Fruit fly (Drosophila melanogaster) whole organism, embryonic: ENCODE measurements around the gene Tmhs.

Experiments used
- Adf1 ChIP-seq: fragments of 200-800 bp; sonication (Bioruptor generic); IDR thresholded peaks from 2 replicates; pipeline ENCODE4 v1.3.6; 2022; ENCODE audit warnings: missing biosample characterization, missing genetic modification characterization
- Antp ChIP-seq: fragments of 200-800 bp; sonication (Bioruptor generic); optimal IDR thresholded peaks from 3 replicates; lab custom pipeline; 2016; ENCODE audit warnings: missing biosample characterization, missing genetic modification characterization
- Bgb ChIP-seq: fragments of 200-800 bp; sonication (Bioruptor generic); IDR thresholded peaks from 2 replicates; pipeline ENCODE4 v1.3.6; 2022; ENCODE audit warnings: missing biosample characterization, missing genetic modification characterization; ENCODE audit not compliant: partially characterized antibody
- CG11085 ChIP-seq: fragments of 200-800 bp; sonication (Bioruptor generic); IDR thresholded peaks from 2 replicates; pipeline ENCODE4 v1.3.6; 2022; ENCODE audit warnings: missing biosample characterization, missing genetic modification characterization
- CG11695 ChIP-seq: fragments of 200-800 bp; sonication (Bioruptor generic); IDR thresholded peaks from 3 replicates; pipeline ENCODE4 v1.3.6; 2022; ENCODE audit warnings: missing biosample characterization, missing genetic modification characterization
- CG11696 ChIP-seq: fragments of 200-800 bp; sonication (Bioruptor generic); IDR thresholded peaks from 2 replicates; pipeline ENCODE4 v1.3.6; 2022; ENCODE audit warnings: missing biosample characterization, missing genetic modification characterization
- CG12299 ChIP-seq: fragments of 200-800 bp; sonication (Bioruptor generic); optimal IDR thresholded peaks from 2 replicates; lab custom pipeline; 2018; ENCODE audit warnings: missing biosample characterization, mild to moderate bottlenecking, missing genetic modification characterization
- CG17612 ChIP-seq: fragments of 200-800 bp; sonication (Bioruptor generic); IDR thresholded peaks from 2 replicates; pipeline ENCODE4 v1.3.6; 2022; ENCODE audit warnings: missing biosample characterization, missing genetic modification characterization
- CG2202 ChIP-seq: fragments of 200-800 bp; sonication (Bioruptor generic); optimal IDR thresholded peaks from 2 replicates; lab custom pipeline; 2018; ENCODE audit warnings: missing biosample characterization, mild to moderate bottlenecking, missing genetic modification characterization
- CG3407 ChIP-seq: fragments of 200-800 bp; sonication (Bioruptor generic); optimal IDR thresholded peaks from 2 replicates; lab custom pipeline; 2018; ENCODE audit warnings: missing biosample characterization, mild to moderate bottlenecking, missing genetic modification characterization
- CG43689 ChIP-seq: fragments of 200-800 bp; sonication (Bioruptor generic); IDR thresholded peaks from 2 replicates; pipeline ENCODE4 v1.3.6; 2022; ENCODE audit warnings: missing biosample characterization, missing genetic modification characterization
- CG7357 ChIP-seq: fragments of 200-800 bp; sonication (Bioruptor generic); IDR thresholded peaks from 3 replicates; pipeline ENCODE4 v1.3.6; 2022; ENCODE audit warnings: missing biosample characterization, missing genetic modification characterization
- CG8765 ChIP-seq: fragments of 200-800 bp; sonication (Bioruptor generic); IDR thresholded peaks from 2 replicates; pipeline ENCODE4 v1.3.6; 2022; ENCODE audit warnings: missing biosample characterization, missing genetic modification characterization
- CG8944 ChIP-seq: fragments of 200-800 bp; sonication (Bioruptor generic); optimal IDR thresholded peaks from 3 replicates; lab custom pipeline; 2016; ENCODE audit warnings: missing biosample characterization, missing genetic modification characterization
- CHES-1-like ChIP-seq: fragments of 200-800 bp; sonication (Bioruptor generic); optimal IDR thresholded peaks from 2 replicates; lab custom pipeline; 2016; ENCODE audit warnings: missing biosample characterization, missing genetic modification characterization
- Dip2 ChIP-seq: fragments of 200-800 bp; sonication (Bioruptor generic); IDR thresholded peaks from 2 replicates; pipeline ENCODE4 v1.3.6; 2022; ENCODE audit warnings: missing biosample characterization, missing genetic modification characterization
- HmgD ChIP-seq: fragments of 200-800 bp; sonication (Bioruptor generic); optimal IDR thresholded peaks from 3 replicates; lab custom pipeline; 2016; ENCODE audit warnings: missing biosample characterization, missing genetic modification characterization
- Hmx ChIP-seq: fragments of 200-800 bp; sonication (Bioruptor generic); optimal IDR thresholded peaks from 2 replicates; lab custom pipeline; 2016; ENCODE audit warnings: missing biosample characterization, missing genetic modification characterization
- Mad ChIP-seq: fragments of 200-800 bp; sonication (Bioruptor generic); optimal IDR thresholded peaks from 2 replicates; lab custom pipeline; 2016; ENCODE audit warnings: missing biosample characterization, missing genetic modification characterization
- Myb ChIP-seq: fragments of 200-800 bp; sonication (Bioruptor generic); optimal IDR thresholded peaks from 2 replicates; lab custom pipeline; 2016; ENCODE audit warnings: missing biosample characterization, missing genetic modification characterization
- Neu2 ChIP-seq: fragments of 200-800 bp; sonication (Bioruptor generic); optimal IDR thresholded peaks from 3 replicates; lab custom pipeline; 2016; ENCODE audit warnings: missing biosample characterization, missing genetic modification characterization, borderline replicate concordance
- Oli ChIP-seq: fragments of 200-800 bp; sonication (Bioruptor generic); optimal IDR thresholded peaks from 2 replicates; lab custom pipeline; 2018; ENCODE audit warnings: missing biosample characterization, mild to moderate bottlenecking, missing genetic modification characterization, moderate library complexity
- Six4 ChIP-seq: fragments of 200-800 bp; sonication (Bioruptor generic); optimal IDR thresholded peaks from 2 replicates; lab custom pipeline; 2016; ENCODE audit warnings: missing biosample characterization, missing genetic modification characterization
- Ssrp ChIP-seq: fragments of 200-800 bp; sonication (Bioruptor generic); optimal IDR thresholded peaks from 2 replicates; lab custom pipeline; 2018; ENCODE audit warnings: missing biosample characterization, mild to moderate bottlenecking, missing genetic modification characterization, moderate library complexity
- Tbp ChIP-seq: fragments of >200 bp; optimal IDR thresholded peaks from 2 replicates; lab custom pipeline; 2018; ENCODE audit warnings: missing biosample characterization, missing genetic modification characterization
- ac ChIP-seq: fragments of 200-800 bp; sonication (Bioruptor generic); optimal IDR thresholded peaks from 3 replicates; lab custom pipeline; 2017; ENCODE audit warnings: missing biosample characterization, mild to moderate bottlenecking, missing genetic modification characterization
- al ChIP-seq: fragments of 200-800 bp; sonication (Bioruptor generic); IDR thresholded peaks from 2 replicates; pipeline ENCODE4 v1.3.6; 2022; ENCODE audit warnings: missing biosample characterization, missing genetic modification characterization
- chn ChIP-seq: fragments of 200-800 bp; sonication (Bioruptor generic); optimal IDR thresholded peaks from 2 replicates; lab custom pipeline; 2016; ENCODE audit warnings: missing biosample characterization, missing genetic modification characterization
- crp ChIP-seq, 2 experiments: fragments of 200-800 bp; sonication (Bioruptor generic); optimal IDR thresholded peaks; 2 replicates in 1 of 2; 3 replicates in 1 of 2; lab custom pipeline; 2017; ENCODE audit warnings: missing biosample characterization in 2 of 2, missing genetic modification characterization in 2 of 2, mild to moderate bottlenecking in 1 of 2, moderate library complexity in 1 of 2
- cwo ChIP-seq: fragments of 200-800 bp; sonication (Bioruptor generic); optimal IDR thresholded peaks from 3 replicates; lab custom pipeline; 2017; ENCODE audit warnings: missing biosample characterization, missing genetic modification characterization, mild to moderate bottlenecking, moderate library complexity, missing genetic modification reagents
- dan ChIP-seq: fragments of 200-800 bp; sonication (Bioruptor generic); IDR thresholded peaks from 2 replicates; pipeline ENCODE4 v1.3.6; 2022; ENCODE audit warnings: missing biosample characterization, missing genetic modification characterization
- dmrt99B ChIP-seq: fragments of 200-800 bp; sonication (Bioruptor generic); optimal IDR thresholded peaks from 2 replicates; lab custom pipeline; 2018; ENCODE audit warnings: missing biosample characterization, mild to moderate bottlenecking, missing genetic modification characterization, moderate library complexity
- fd102C ChIP-seq: fragments of 200-800 bp; sonication (Bioruptor generic); optimal IDR thresholded peaks from 2 replicates; lab custom pipeline; 2018; ENCODE audit warnings: missing biosample characterization, mild to moderate bottlenecking, missing genetic modification characterization, moderate library complexity
- gce ChIP-seq: fragments of 200-800 bp; sonication (Bioruptor generic); IDR thresholded peaks from 3 replicates; pipeline ENCODE4 v1.3.6; 2022; ENCODE audit warnings: missing biosample characterization, missing genetic modification characterization
- grau ChIP-seq: fragments of 200-800 bp; optimal IDR thresholded peaks from 3 replicates; lab custom pipeline; 2019; ENCODE audit warnings: missing biosample characterization, mild to moderate bottlenecking, missing genetic modification characterization, moderate library complexity
- gt ChIP-seq: fragments of 200-800 bp; sonication (Bioruptor generic); IDR thresholded peaks from 2 replicates; pipeline ENCODE4 v1.3.6; 2022; ENCODE audit warnings: missing biosample characterization, missing genetic modification characterization
- her ChIP-seq: fragments of 200-800 bp; sonication (Bioruptor generic); optimal IDR thresholded peaks from 2 replicates; lab custom pipeline; 2016; ENCODE audit warnings: missing biosample characterization, missing genetic modification characterization
- insv ChIP-seq, 2 experiments: fragments of 200-800 bp; sonication (Bioruptor generic); optimal IDR thresholded peaks; 3 replicates each; lab custom pipeline; 2016 to 2018; ENCODE audit warnings: missing biosample characterization in 2 of 2, missing genetic modification characterization in 2 of 2
- jigr1 ChIP-seq: fragments of 200-800 bp; sonication (Bioruptor generic); IDR thresholded peaks from 3 replicates; pipeline ENCODE4 v1.3.6; 2022; ENCODE audit warnings: missing biosample characterization, missing genetic modification characterization
- jumu ChIP-seq: fragments of 200-800 bp; sonication (Bioruptor generic); optimal IDR thresholded peaks from 3 replicates; lab custom pipeline; 2016; ENCODE audit warnings: missing biosample characterization, missing genetic modification characterization
- nerfin-2 ChIP-seq: fragments of 200-800 bp; sonication (Bioruptor generic); IDR thresholded peaks from 2 replicates; pipeline ENCODE4 v1.3.6; 2022; ENCODE audit warnings: missing biosample characterization, missing genetic modification characterization; ENCODE audit not compliant: partially characterized antibody
- nom ChIP-seq: fragments of 200-800 bp; sonication (Bioruptor generic); optimal IDR thresholded peaks from 2 replicates; lab custom pipeline; 2017; ENCODE audit warnings: missing biosample characterization, missing genetic modification characterization, mild to moderate bottlenecking, moderate library complexity, missing genetic modification reagents
- odd ChIP-seq: fragments of 200-800 bp; sonication (Bioruptor generic); optimal IDR thresholded peaks from 2 replicates; lab custom pipeline; 2017; ENCODE audit warnings: missing biosample characterization, mild to moderate bottlenecking, missing genetic modification characterization
- pnt ChIP-seq: fragments of 200-800 bp; sonication (Bioruptor generic); optimal IDR thresholded peaks from 3 replicates; lab custom pipeline; 2016; ENCODE audit warnings: missing biosample characterization, missing genetic modification characterization
- run ChIP-seq: fragments of 200-800 bp; sonication (Bioruptor generic); optimal IDR thresholded peaks from 3 replicates; lab custom pipeline; 2018; ENCODE audit warnings: missing biosample characterization, mild to moderate bottlenecking, missing genetic modification characterization
- shn ChIP-seq: fragments of 200-800 bp; sonication (Bioruptor generic); optimal IDR thresholded peaks from 3 replicates; lab custom pipeline; 2016; ENCODE audit warnings: missing biosample characterization, missing genetic modification characterization
- sob ChIP-seq: fragments of 200-800 bp; sonication (Bioruptor generic); IDR thresholded peaks from 2 replicates; pipeline ENCODE4 v1.3.6; 2022; ENCODE audit warnings: missing biosample characterization, missing genetic modification characterization
- ssp ChIP-seq: fragments of 200-800 bp; sonication (Bioruptor generic); IDR thresholded peaks from 2 replicates; pipeline ENCODE4 v1.3.6; 2022; ENCODE audit warnings: missing biosample characterization, missing genetic modification characterization
- tna ChIP-seq: fragments of 200-800 bp; sonication (Bioruptor generic); IDR thresholded peaks from 2 replicates; pipeline ENCODE4 v1.3.6; 2022; ENCODE audit warnings: missing biosample characterization, missing genetic modification characterization; ENCODE audit not compliant: partially characterized antibody
- trem ChIP-seq: fragments of 200-800 bp; optimal IDR thresholded peaks from 3 replicates; lab custom pipeline; 2019; ENCODE audit warnings: missing biosample characterization, mild to moderate bottlenecking, missing genetic modification characterization, moderate library complexity
- zfh2 ChIP-seq: fragments of 200-800 bp; sonication (Bioruptor generic); optimal IDR thresholded peaks from 2 replicates; lab custom pipeline; 2016; ENCODE audit warnings: missing biosample characterization, missing genetic modification characterization

The Tmhs gene

dm6 chr3L:1886125-1886544, 678 bp downstream of the Tmhs start (continued):
- TF ChIP-seq CHES-1-like: peak; percentile 63
- TF ChIP-seq al: peak; percentile 32; the same call in 1 of the 2 replicates
- peak; percentile 91 for TF ChIP-seq fd102C
- TF ChIP-seq pnt (GFP tag; lab: Kevin White, UChicago): peak; percentile 89
- TF ChIP-seq CG11085 (GFP tag; lab: Robert Waterston, UW): no peak; the same call in 1 of the 2 replicates
- TF ChIP-seq nerfin-2 (GFP tag; lab: Robert Waterston, UW): no peak
- peak; percentile 65 for TF ChIP-seq Neu2 (GFP tag; lab: Kevin White, UChicago)
- peak; percentile 24 for TF ChIP-seq run (tag; lab: Kevin White, UChicago)
- TF ChIP-seq crp (GFP tag; optimal IDR thresholded peaks at IDR 0.05; lab: Kevin White, UChicago): peak in 1 of 2 experiments; percentile 28
- peak; percentile 55 for TF ChIP-seq odd (GFP tag; lab: Kevin White, UChicago)
- TF ChIP-seq cwo (GFP tag; lab: Kevin White, UChicago): peak; percentile 41
- TF ChIP-seq CG8765: peak; percentile 91
- TF ChIP-seq Adf1 (GFP tag; lab: Robert Waterston, UW): no peak
- peak; percentile 61 for TF ChIP-seq gt (GFP tag; lab: Robert Waterston, UW)
- TF ChIP-seq ssp: peak; percentile 63
- peak; percentile 47 for TF ChIP-seq Myb (GFP tag; lab: Kevin White, UChicago)
- peak; percentile 74 for TF ChIP-seq grau (tag; lab: Kevin White, UChicago)
- TF ChIP-seq CG3407: peak; percentile 77
- peak; percentile 67 for TF ChIP-seq Mad (GFP tag; lab: Kevin White, UChicago)
- TF ChIP-seq dan: peak; percentile 78
- TF ChIP-seq Hmx: no peak
- TF ChIP-seq gce (GFP tag; lab: Robert Waterston, UW): peak; percentile 75; the same call in 2 of the 3 replicates
- TF ChIP-seq Antp: peak; percentile 75
- peak; percentile 91 for TF ChIP-seq dmrt99B
- peak; percentile 94 for TF ChIP-seq nom (GFP tag; lab: Kevin White, UChicago)
- TF ChIP-seq CG2202 (tag; lab: Kevin White, UChicago): peak; percentile 71
- no peak for TF ChIP-seq Bgb
- peak; percentile 88 for TF ChIP-seq Oli (tag; lab: Kevin White, UChicago)
- TF ChIP-seq CG8944 (GFP tag; lab: Kevin White, UChicago): peak; percentile 74
- TF ChIP-seq CG11696 (GFP tag; lab: Robert Waterston, UW): peak; percentile 73
- peak; percentile 88 for TF ChIP-seq Ssrp
- peak; percentile 27 for TF ChIP-seq CG12299 (tag; lab: Kevin White, UChicago)
- TF ChIP-seq trem (tag; lab: Kevin White, UChicago): peak; percentile 83
- no peak for TF ChIP-seq zfh2 (GFP tag; lab: Kevin White, UChicago)
- TF ChIP-seq Six4 (GFP tag; lab: Kevin White, UChicago): peak; percentile 72
- TF ChIP-seq jigr1: peak; percentile 56; the same call in 1 of the 3 replicates
- peak; percentile 82 for TF ChIP-seq ac (GFP tag; lab: Kevin White, UChicago)
- TF ChIP-seq jumu (GFP tag; lab: Kevin White, UChicago): peak; percentile 80
- TF ChIP-seq CG17612 (GFP tag; lab: Robert Waterston, UW): no peak; the same call in 1 of the 2 replicates
- peak; percentile 64 for TF ChIP-seq shn
- TF ChIP-seq CG7357 (GFP tag; lab: Robert Waterston, UW): peak; percentile 51; the same call in 1 of the 3 replicates
- TF ChIP-seq insv (GFP tag; optimal IDR thresholded peaks at IDR 0.05; lab: Kevin White, UChicago): no peak
- peak; percentile 60; the same call in 1 of the 2 replicates for TF ChIP-seq CG43689 (GFP tag; lab: Robert Waterston, UW)
- no peak for TF ChIP-seq tna (GFP tag; lab: Robert Waterston, UW)
- TF ChIP-seq her (GFP tag; lab: Kevin White, UChicago): peak; percentile 55
- TF ChIP-seq chn: peak; percentile 84
- peak; percentile 70 for TF ChIP-seq CG11695 (GFP tag; lab: Robert Waterston, UW)
- TF ChIP-seq Dip2: no peak
- no peak for TF ChIP-seq HmgD (GFP tag; lab: Kevin White, UChicago)
- peak; percentile 73; the same call in 1 of the 2 replicates for TF ChIP-seq sob (GFP tag; lab: Robert Waterston, UW)
- TF ChIP-seq Tbp: no peak
